Worm (Caenorhabditis elegans) whole organism, L1 larva: ENCODE results near the gene syf-2.

ENCODE experiments used
- C04F5.9 ChIP-seq: sonication (generic microtip); optimal IDR thresholded peaks from 2 replicates; lab custom pipeline; 2016; ENCODE audit warnings: missing genetic modification characterization, missing compliant biosample characterization
- C34B4.2 ChIP-seq: sonication (generic microtip); optimal IDR thresholded peaks from 2 replicates; lab custom pipeline; 2017; ENCODE audit warnings: mild to moderate bottlenecking, missing genetic modification characterization, missing compliant biosample characterization
- F16B12.6 ChIP-seq: fragments of 150-350 bp; optimal IDR thresholded peaks from 2 replicates; lab custom pipeline; 2014; ENCODE audit warnings: missing biosample characterization, missing genetic modification characterization
- aha-1 ChIP-seq: fragments of 150-350 bp; optimal IDR thresholded peaks from 2 replicates; lab custom pipeline; 2014; ENCODE audit warnings: missing biosample characterization, missing genetic modification characterization
- aly-2 ChIP-seq: fragments of 150-350 bp; optimal IDR thresholded peaks from 2 replicates; lab custom pipeline; 2014; ENCODE audit warnings: missing biosample characterization, missing genetic modification characterization
- ama-1 ChIP-seq: fragments of 150-350 bp; optimal IDR thresholded peaks from 2 replicates; lab custom pipeline; 2014
- blmp-1 ChIP-seq: fragments of 150-350 bp; optimal IDR thresholded peaks from 2 replicates; lab custom pipeline; 2014; ENCODE audit warnings: missing biosample characterization, missing genetic modification characterization
- ceh-63 ChIP-seq: fragments of 200-800 bp; sonication (Bioruptor generic); optimal IDR thresholded peaks from 2 replicates; lab custom pipeline; 2018; ENCODE audit warnings: mild to moderate bottlenecking, missing genetic modification characterization, missing compliant biosample characterization
- ceh-8 ChIP-seq: fragments of 200-800 bp; sonication (Bioruptor generic); optimal IDR thresholded peaks from 2 replicates; lab custom pipeline; 2018; ENCODE audit warnings: mild to moderate bottlenecking, missing genetic modification characterization, moderate library complexity, missing compliant biosample characterization
- ces-1 ChIP-seq: fragments of 150-350 bp; optimal IDR thresholded peaks from 2 replicates; lab custom pipeline; 2014; ENCODE audit warnings: missing biosample characterization, missing genetic modification reagents, missing genetic modification characterization
- dpl-1 ChIP-seq, 3 experiments: fragments of 150-350 bp in 2 of 3; sonication (generic microtip) in 1 of 3; optimal IDR thresholded peaks; 2 replicates each; lab custom pipeline; 2014 to 2017; ENCODE audit warnings: missing biosample characterization in 3 of 3, missing genetic modification characterization in 3 of 3, missing genetic modification reagents in 3 of 3
- efl-3 ChIP-seq: fragments of 200-800 bp; sonication (Bioruptor generic); optimal IDR thresholded peaks from 2 replicates; lab custom pipeline; 2018; ENCODE audit warnings: mild to moderate bottlenecking, missing genetic modification characterization, missing compliant biosample characterization
- egl-13 ChIP-seq: sonication (generic microtip); optimal IDR thresholded peaks from 2 replicates; lab custom pipeline; 2016; ENCODE audit warnings: missing genotype, missing genetic modification reagents, missing genetic modification characterization, missing compliant biosample characterization
- elt-3 ChIP-seq, 6 experiments: fragments of 150-350 bp in 1 of 6; sonication (generic microtip); optimal IDR thresholded peaks; 2 replicates each; lab custom pipeline; 2017 to 2018; ENCODE audit warnings: missing biosample characterization in 6 of 6, missing genetic modification characterization in 6 of 6, inconsistent platforms in 1 of 6
- ets-5 ChIP-seq: fragments of 200-800 bp; sonication (Bioruptor generic); IDR thresholded peaks from 2 replicates; pipeline ENCODE4 v1.3.6; 2022; ENCODE audit warnings: missing genetic modification characterization, missing compliant biosample characterization
- fkh-10 ChIP-seq: sonication (generic microtip); optimal IDR thresholded peaks from 2 replicates; lab custom pipeline; 2017; ENCODE audit warnings: missing biosample characterization, missing genetic modification reagents, missing genetic modification characterization
- fkh-8 ChIP-seq: sonication (generic microtip); optimal IDR thresholded peaks from 2 replicates; lab custom pipeline; 2016; ENCODE audit warnings: mild to moderate bottlenecking, missing genetic modification characterization, missing compliant biosample characterization
- grh-1 ChIP-seq: fragments of 200-800 bp; sonication (Bioruptor generic); IDR thresholded peaks from 2 replicates; pipeline ENCODE4 v1.3.6; 2022; ENCODE audit warnings: missing genetic modification reagents, missing genetic modification characterization, missing compliant biosample characterization
- hlh-17 ChIP-seq: fragments of 200-800 bp; sonication (Bioruptor generic); optimal IDR thresholded peaks from 2 replicates; lab custom pipeline; 2018; ENCODE audit warnings: missing genetic modification characterization, mild to moderate bottlenecking, missing compliant biosample characterization, moderate library complexity, borderline replicate concordance
- hlh-4 ChIP-seq: sonication (generic microtip); optimal IDR thresholded peaks from 2 replicates; lab custom pipeline; 2016; ENCODE audit warnings: mild to moderate bottlenecking, missing genetic modification characterization, missing compliant biosample characterization
- hpl-2 ChIP-seq: fragments of 150-350 bp; optimal IDR thresholded peaks from 2 replicates; lab custom pipeline; 2014; ENCODE audit warnings: missing biosample characterization, missing genetic modification reagents, missing genetic modification characterization
- isw-1 ChIP-seq: fragments of 200-800 bp; sonication (Bioruptor generic); IDR thresholded peaks from 2 replicates; pipeline ENCODE4 v1.3.6; 2022; ENCODE audit warnings: missing genetic modification characterization, missing compliant biosample characterization
- jun-1 ChIP-seq: fragments of 150-350 bp; optimal IDR thresholded peaks from 2 replicates; lab custom pipeline; 2014; ENCODE audit warnings: missing biosample characterization, missing genetic modification reagents, missing genetic modification characterization
- lin-14 ChIP-seq: fragments of 200-800 bp; sonication (Bioruptor generic); optimal IDR thresholded peaks from 2 replicates; lab custom pipeline; 2018; ENCODE audit warnings: mild to moderate bottlenecking, missing genetic modification characterization, moderate library complexity, missing compliant biosample characterization
- lin-35 ChIP-seq, 2 experiments: fragments of 150-350 bp; optimal IDR thresholded peaks; 2 replicates each; lab custom pipeline; 2014; ENCODE audit warnings: missing biosample characterization in 2 of 2, missing genetic modification characterization in 2 of 2, missing genetic modification reagents in 2 of 2
- lir-3 ChIP-seq: sonication (generic microtip); optimal IDR thresholded peaks from 2 replicates; lab custom pipeline; 2016; ENCODE audit warnings: mild to moderate bottlenecking, missing genetic modification characterization, moderate library complexity, missing compliant biosample characterization; ENCODE audit not compliant: poor library complexity
- mab-9 ChIP-seq: fragments of 200-800 bp; sonication (Bioruptor generic); IDR thresholded peaks from 2 replicates; pipeline ENCODE4 v1.3.6; 2022; ENCODE audit warnings: missing genetic modification reagents, missing genetic modification characterization, missing compliant biosample characterization
- mep-1 ChIP-seq: fragments of 150-350 bp; optimal IDR thresholded peaks from 2 replicates; lab custom pipeline; 2014; ENCODE audit warnings: missing biosample characterization, missing genetic modification characterization
- nhr-19 ChIP-seq: fragments of 200-800 bp; sonication (Bioruptor generic); conservative IDR thresholded peaks from 2 replicates; pipeline ENCODE4 v1.3.6; 2022; ENCODE audit warnings: missing genetic modification characterization, missing compliant biosample characterization
- nhr-20 ChIP-seq: sonication (generic microtip); optimal IDR thresholded peaks from 2 replicates; lab custom pipeline; 2016; ENCODE audit warnings: mild to moderate bottlenecking, missing genetic modification characterization, missing compliant biosample characterization
- nhr-237 ChIP-seq: fragments of 150-350 bp; optimal IDR thresholded peaks from 2 replicates; lab custom pipeline; 2014; ENCODE audit warnings: missing biosample characterization, missing genetic modification characterization
- nhr-28 ChIP-seq: fragments of 150-350 bp; optimal IDR thresholded peaks from 2 replicates; lab custom pipeline; 2014; ENCODE audit warnings: missing biosample characterization, missing genetic modification characterization
- nhr-47 ChIP-seq: sonication (generic microtip); optimal IDR thresholded peaks from 2 replicates; lab custom pipeline; 2016; ENCODE audit warnings: mild to moderate bottlenecking, missing genetic modification characterization, moderate library complexity, missing compliant biosample characterization
- nhr-71 ChIP-seq: sonication (generic microtip); optimal IDR thresholded peaks from 2 replicates; lab custom pipeline; 2016; ENCODE audit warnings: mild to moderate bottlenecking, missing genetic modification characterization, moderate library complexity, missing compliant biosample characterization
- nhr-85 ChIP-seq: sonication (generic microtip); peaks from one replicate; lab custom pipeline; 2016; ENCODE audit warnings: missing genetic modification characterization, inconsistent platforms, missing compliant biosample characterization
- nhr-90 ChIP-seq: sonication (generic microtip); optimal IDR thresholded peaks from 2 replicates; lab custom pipeline; 2016; ENCODE audit warnings: mild to moderate bottlenecking, missing genetic modification characterization, missing compliant biosample characterization; ENCODE audit not compliant: poor library complexity
- pag-3 ChIP-seq: sonication (generic microtip); optimal IDR thresholded peaks from 2 replicates; lab custom pipeline; 2017; ENCODE audit warnings: missing genetic modification characterization, mild to moderate bottlenecking, missing compliant biosample characterization, antibody characterized with exemption, borderline replicate concordance; ENCODE audit not compliant: insufficient read depth
- pax-3 ChIP-seq: fragments of 200-800 bp; sonication (Bioruptor generic); optimal IDR thresholded peaks from 2 replicates; lab custom pipeline; 2018; ENCODE audit warnings: mild to moderate bottlenecking, missing genetic modification characterization, moderate library complexity, missing compliant biosample characterization
- snu-23 ChIP-seq: sonication (generic microtip); optimal IDR thresholded peaks from 2 replicates; lab custom pipeline; 2016; ENCODE audit warnings: missing genetic modification characterization, missing compliant biosample characterization
- swsn-7 ChIP-seq: sonication (generic microtip); optimal IDR thresholded peaks from 2 replicates; lab custom pipeline; 2016; ENCODE audit warnings: missing genetic modification characterization, missing compliant biosample characterization
- unc-130 ChIP-seq: fragments of 150-350 bp; optimal IDR thresholded peaks from 2 replicates; lab custom pipeline; 2017; ENCODE audit warnings: missing biosample characterization, missing genetic modification characterization, inconsistent platforms
- unc-62 ChIP-seq: fragments of 150-350 bp; optimal IDR thresholded peaks from 2 replicates; lab custom pipeline; 2014; ENCODE audit warnings: missing biosample characterization, missing genetic modification reagents, missing genetic modification characterization
- unc-86 ChIP-seq: sonication (generic microtip); optimal IDR thresholded peaks from 2 replicates; lab custom pipeline; 2016; ENCODE audit warnings: missing genetic modification characterization, missing compliant biosample characterization
- unc-98 ChIP-seq: fragments of 200-800 bp; sonication (Bioruptor generic); IDR thresholded peaks from 2 replicates; pipeline ENCODE4 v1.3.6; 2022; ENCODE audit warnings: missing genetic modification characterization, missing compliant biosample characterization
- xbp-1 ChIP-seq: sonication (generic microtip); optimal IDR thresholded peaks from 2 replicates; lab custom pipeline; 2016; ENCODE audit warnings: missing genetic modification characterization, missing compliant biosample characterization
- ztf-11 ChIP-seq, 2 experiments: sonication (generic microtip); optimal IDR thresholded peaks; 2 replicates each; lab custom pipeline; 2016 to 2017; ENCODE audit warnings: missing genetic modification characterization in 2 of 2, missing biosample characterization in 1 of 2, missing compliant biosample characterization in 1 of 2
- ztf-4 ChIP-seq: fragments of 150-350 bp; optimal IDR thresholded peaks from 2 replicates; lab custom pipeline; 2014; ENCODE audit warnings: missing biosample characterization, missing genetic modification characterization

Gene syf-2

ce11 chrIII:7155631-7156030 is 6.3 kb downstream of the syf-2 start (continued):
- TF ChIP-seq hlh-4 (tag; lab: Kevin White, UChicago) (no peak), ets-5 (GFP tag; lab: Robert Waterston, UW) (no peak), ama-1 (lab: Kevin White, UChicago) (peak; percentile 83), C34B4.2 (tag; lab: Kevin White, UChicago) (no peak), lir-3 (tag; lab: Kevin White, UChicago) (peak; percentile 75), F16B12.6 (tag; lab: Kevin White, UChicago) (no peak), xbp-1 (tag; lab: Kevin White, UChicago) (peak; percentile 88), pag-3 (no peak), efl-3 (GFP tag; lab: Kevin White, UChicago) (no peak), ces-1 (no peak), mab-9 (GFP tag; lab: Robert Waterston, UW) (peak; percentile 82), egl-13 (tag; lab: Kevin White, UChicago) (peak; percentile 82)

- TF ChIP-seq ztf-11 (tag; optimal IDR thresholded peaks at IDR 0.05; lab: Kevin White, UChicago) (no peak), nhr-20 (tag; lab: Kevin White, UChicago) (no peak), elt-3 (tag; optimal IDR thresholded peaks at IDR 0.05; lab: Kevin White, UChicago) (no peak), C04F5.9 (tag; lab: Kevin White, UChicago) (no peak), mep-1 (no peak), unc-62 (GFP tag; lab: Kevin White, UChicago) (no peak), unc-98 (no peak), dpl-1 (GFP tag; optimal IDR thresholded peaks at IDR 0.05; lab: Kevin White, UChicago) (peak in 1 of 3 experiments; percentile 8), nhr-71 (tag; lab: Kevin White, UChicago) (peak; percentile 31), snu-23 (peak; percentile 35), isw-1 (GFP tag; lab: Robert Waterston, UW) (no peak), lin-14 (GFP tag; lab: Kevin White, UChicago) (peak; percentile 49), blmp-1 (tag; lab: Kevin White, UChicago) (peak; percentile 3), hlh-17 (GFP tag; lab: Kevin White, UChicago) (no peak), fkh-10 (no peak), C34B4.2 (tag; lab: Kevin White, UChicago) (no peak), lin-35 (GFP tag; optimal IDR thresholded peaks at IDR 0.05; lab: Kevin White, UChicago) (no peak)
These were observed 7.4 kb downstream of the syf-2 start for ce11 chrIII:7154526-7154925.

- TF ChIP-seq unc-86: peak; percentile 72
- peak; percentile 68 for TF ChIP-seq jun-1 (tag; lab: Kevin White, UChicago)
- peak; percentile 40 for TF ChIP-seq F16B12.6 (tag; lab: Kevin White, UChicago)
- peak; percentile 96 for TF ChIP-seq nhr-85 (tag; lab: Kevin White, UChicago)
- peak; percentile 69 for TF ChIP-seq grh-1 (GFP tag; lab: Robert Waterston, UW)
- TF ChIP-seq aly-2 (tag; lab: Kevin White, UChicago): peak; percentile 66
- TF ChIP-seq aha-1 (tag; lab: Kevin White, UChicago): no peak
- TF ChIP-seq ceh-63 (GFP tag; lab: Kevin White, UChicago): no peak
- no peak for TF ChIP-seq ets-5 (GFP tag; lab: Robert Waterston, UW)
- no peak for TF ChIP-seq mab-9 (GFP tag; lab: Robert Waterston, UW)
- peak; percentile 71 to 80 for TF ChIP-seq lin-35 (GFP tag; optimal IDR thresholded peaks at IDR 0.05; lab: Kevin White, UChicago)
- peak; percentile 76 for TF ChIP-seq nhr-90 (tag; lab: Kevin White, UChicago)
- TF ChIP-seq blmp-1 (tag; lab: Kevin White, UChicago): peak; percentile 69
- peak; percentile 64 to 70 (median 66) for TF ChIP-seq dpl-1 (GFP tag; optimal IDR thresholded peaks at IDR 0.05; lab: Kevin White, UChicago)
- peak; percentile 83 for TF ChIP-seq nhr-47
- no peak for TF ChIP-seq unc-98
- no peak for TF ChIP-seq hlh-4 (tag; lab: Kevin White, UChicago)
- TF ChIP-seq ama-1 (lab: Kevin White, UChicago): peak; percentile 84
- TF ChIP-seq unc-130 (tag; lab: Kevin White, UChicago): no peak
- peak; percentile 77 for TF ChIP-seq nhr-237 (tag; lab: Kevin White, UChicago)
- TF ChIP-seq ceh-8 (GFP tag; lab: Kevin White, UChicago): peak; percentile 67
- TF ChIP-seq pax-3 (tag; lab: Kevin White, UChicago): no peak
- TF ChIP-seq nhr-28 (tag; lab: Kevin White, UChicago): no peak
- TF ChIP-seq swsn-7 (tag; lab: Kevin White, UChicago): peak; percentile 89
- peak; percentile 96 for TF ChIP-seq nhr-71 (tag; lab: Kevin White, UChicago)
- peak; percentile 32 for TF ChIP-seq egl-13 (tag; lab: Kevin White, UChicago)
- peak; percentile 36 for TF ChIP-seq hpl-2 (GFP tag; lab: Kevin White, UChicago)
- TF ChIP-seq nhr-19 (GFP tag; lab: Robert Waterston, UW): peak; percentile 86
- peak; percentile 87 for TF ChIP-seq ztf-4 (tag; lab: Kevin White, UChicago)
- peak; percentile 46 for TF ChIP-seq fkh-8 (tag; lab: Kevin White, UChicago)
These were observed 8.1 kb downstream of the syf-2 start, which contains the start of gene ogt-1 for ce11 chrIII:7153747-7154238. Gene ogt-1, minus strand, starts transcription at chrIII:7153797.
